Worm (Caenorhabditis elegans) whole organism, late embryonic: ENCODE results near the gene ant-1.4.

Experiments used
- dmd-4 ChIP-seq: sonication (generic microtip); optimal IDR thresholded peaks from 2 replicates; lab custom pipeline; 2016; ENCODE audit warnings: borderline replicate concordance, missing genetic modification characterization, missing compliant biosample characterization
- hlh-13 ChIP-seq: fragments of 200-800 bp; sonication (Bioruptor generic); optimal IDR thresholded peaks from 2 replicates; lab custom pipeline; 2018; ENCODE audit warnings: mild to moderate bottlenecking, missing genetic modification characterization, missing compliant biosample characterization
- mec-3 ChIP-seq: sonication (generic microtip); optimal IDR thresholded peaks from 2 replicates; lab custom pipeline; 2016; ENCODE audit warnings: borderline replicate concordance, missing genetic modification characterization, missing compliant biosample characterization
- nhr-11 ChIP-seq: fragments of 150-350 bp; optimal IDR thresholded peaks from 2 replicates; lab custom pipeline; 2014; ENCODE audit warnings: missing biosample characterization, missing genetic modification characterization
- pag-3 ChIP-seq: sonication (generic microtip); optimal IDR thresholded peaks from 2 replicates; lab custom pipeline; 2016; ENCODE audit warnings: missing compliant biosample characterization, missing genetic modification characterization, borderline replicate concordance
- pax-1 ChIP-seq: fragments of 150-350 bp; optimal IDR thresholded peaks from 2 replicates; lab custom pipeline; 2014; ENCODE audit warnings: missing biosample characterization, missing genetic modification characterization
- ztf-16 ChIP-seq: sonication (generic microtip); optimal IDR thresholded peaks from 2 replicates; lab custom pipeline; 2017; ENCODE audit warnings: missing genetic modification characterization, missing compliant biosample characterization

ce11 chrIV:8501382-8501781 lies 41.3 kb upstream of the ant-1.4 start, which contains the start of gene C28C12.1:
- TF ChIP-seq mec-3 (no peak), pag-3 (tag; lab: Kevin White, UChicago) (no peak), nhr-11 (tag; lab: Kevin White, UChicago) (no peak), hlh-13 (GFP tag; lab: Kevin White, UChicago) (no peak), pax-1 (tag; lab: Kevin White, UChicago) (no peak), dmd-4 (no peak), ztf-16 (tag; lab: Kevin White, UChicago) (no peak)
